Fruit fly (Drosophila melanogaster): Measurements from ENCODE around the gene CG42724.

CG42724 gene

dm6 chr3R:6380129-6380528, 12.0 kb upstream of the CG42724 start, which contains the start of the genes CG1024 and TfIIFalpha:
CG1024 (minus strand) TSS chr3R:6380328.
TfIIFalpha (plus strand) TSS chr3R:6380467.
- no peak for TF ChIP-seq Hr83 (GFP tag; optimal IDR thresholded peaks at IDR 0.05; ENCODE audit: poor library complexity, severe bottlenecking)
- no peak for TF ChIP-seq Jra (GFP tag; optimal IDR thresholded peaks at IDR 0.05)
- no peak for TF ChIP-seq usp (GFP tag; optimal IDR thresholded peaks at IDR 0.05)
- no peak for TF ChIP-seq CG32264 (GFP tag; optimal IDR thresholded peaks at IDR 0.05)
- TF ChIP-seq h (GFP tag; optimal IDR thresholded peaks at IDR 0.05) = peak; percentile 24
- TF ChIP-seq sv (GFP tag; optimal IDR thresholded peaks at IDR 0.05) = no peak
- TF ChIP-seq Hr78 (GFP tag; optimal IDR thresholded peaks at IDR 0.05) = no peak
- TF ChIP-seq Hnf4 (GFP tag; optimal IDR thresholded peaks at IDR 0.05) = no peak
- TF ChIP-seq ey (GFP tag; optimal IDR thresholded peaks at IDR 0.05) = peak; percentile 12
- no peak for TF ChIP-seq pan (optimal IDR thresholded peaks at IDR 0.05)
- TF ChIP-seq sage (GFP tag; optimal IDR thresholded peaks at IDR 0.05) = no peak
- TF ChIP-seq rgr (GFP tag; optimal IDR thresholded peaks at IDR 0.05) = peak; percentile 6
- no peak for TF ChIP-seq OdsH (GFP tag; optimal IDR thresholded peaks at IDR 0.05)
- peak; percentile 22 for TF ChIP-seq HLH106 (tag; optimal IDR thresholded peaks at IDR 0.05)
- no peak for TF ChIP-seq brk (GFP tag; optimal IDR thresholded peaks at IDR 0.05)
- TF ChIP-seq dmrt93B (GFP tag; optimal IDR thresholded peaks at IDR 0.05) = no peak
- no peak for TF ChIP-seq dl (GFP tag; optimal IDR thresholded peaks at IDR 0.05; ENCODE audit: insufficient read depth in 1 of 2, partially characterized antibody in 2 of 2)
- TF ChIP-seq br (GFP tag; optimal IDR thresholded peaks at IDR 0.05) = no peak
- TF ChIP-seq dsf (GFP tag; optimal IDR thresholded peaks at IDR 0.05; ENCODE audit: borderline replicate concordance) = peak; percentile 27
- TF ChIP-seq woc (GFP tag; optimal IDR thresholded peaks at IDR 0.05) = no peak
- no peak for TF ChIP-seq Dif (GFP tag; optimal IDR thresholded peaks at IDR 0.05; ENCODE audit: partially characterized antibody)
- TF ChIP-seq fru (GFP tag; optimal IDR thresholded peaks at IDR 0.05) = no peak
- TF ChIP-seq psq (GFP tag; optimal IDR thresholded peaks at IDR 0.05) = no peak
- no peak for TF ChIP-seq Abd-B (GFP tag; optimal IDR thresholded peaks at IDR 0.05)
- TF ChIP-seq CG9705 (GFP tag; optimal IDR thresholded peaks at IDR 0.05) = no peak

- TF ChIP-seq dsf (GFP tag; optimal IDR thresholded peaks at IDR 0.05; ENCODE audit: borderline replicate concordance) (no peak), sv (GFP tag; optimal IDR thresholded peaks at IDR 0.05) (no peak), Hnf4 (GFP tag; optimal IDR thresholded peaks at IDR 0.05) (no peak), HLH106 (tag; optimal IDR thresholded peaks at IDR 0.05) (no peak), br (GFP tag; optimal IDR thresholded peaks at IDR 0.05) (no peak), Hr83 (GFP tag; optimal IDR thresholded peaks at IDR 0.05; ENCODE audit: poor library complexity, severe bottlenecking) (no peak), dmrt93B (GFP tag; optimal IDR thresholded peaks at IDR 0.05) (no peak), psq (GFP tag; optimal IDR thresholded peaks at IDR 0.05) (no peak), N (GFP tag; optimal IDR thresholded peaks at IDR 0.05) (no peak), foxo (GFP tag; optimal IDR thresholded peaks at IDR 0.05) (no peak), fru (GFP tag; optimal IDR thresholded peaks at IDR 0.05) (no peak), tai (GFP tag; optimal IDR thresholded peaks at IDR 0.05) (no peak), rgr (GFP tag; optimal IDR thresholded peaks at IDR 0.05) (no peak), Dif (GFP tag; optimal IDR thresholded peaks at IDR 0.05; ENCODE audit: partially characterized antibody) (no peak), OdsH (GFP tag; optimal IDR thresholded peaks at IDR 0.05) (no peak), Sp1 (GFP tag; optimal IDR thresholded peaks at IDR 0.05) (no peak)
Observed at dm6 chr3R:6377497-6377896, 9.4 kb upstream of the CG42724 start, which contains the start of gene CG42537. CG42537 (plus strand) TSS chr3R:6377797.

- TF ChIP-seq Mio (GFP tag; optimal IDR thresholded peaks at IDR 0.05) = no peak
- TF ChIP-seq Dif (GFP tag; optimal IDR thresholded peaks at IDR 0.05; ENCODE audit: partially characterized antibody) = no peak
- TF ChIP-seq usp (GFP tag; optimal IDR thresholded peaks at IDR 0.05) = no peak
- TF ChIP-seq ey (GFP tag; optimal IDR thresholded peaks at IDR 0.05) = no peak
- no peak for TF ChIP-seq Rel (GFP tag; optimal IDR thresholded peaks at IDR 0.05)
- TF ChIP-seq Rel (tag; optimal IDR thresholded peaks at IDR 0.05) = no peak
- TF ChIP-seq Hr83 (GFP tag; optimal IDR thresholded peaks at IDR 0.05; ENCODE audit: poor library complexity, severe bottlenecking) = no peak
Observed at dm6 chr3R:6375944-6376343, 7.9 kb upstream of the CG42724 start, which contains the start of gene CRAT. CRAT (minus strand) TSS chr3R:6376044.

- TF ChIP-seq Hr78 (GFP tag; optimal IDR thresholded peaks at IDR 0.05) = no peak
- TF ChIP-seq brk (GFP tag; optimal IDR thresholded peaks at IDR 0.05) = no peak
- TF ChIP-seq Sp1 (GFP tag; optimal IDR thresholded peaks at IDR 0.05) = no peak
- TF ChIP-seq tai (GFP tag; optimal IDR thresholded peaks at IDR 0.05) = no peak
- no peak for TF ChIP-seq Jra (GFP tag; optimal IDR thresholded peaks at IDR 0.05)
- no peak for TF ChIP-seq sv (GFP tag; optimal IDR thresholded peaks at IDR 0.05)
- no peak for TF ChIP-seq dmrt93B (GFP tag; optimal IDR thresholded peaks at IDR 0.05)
- no peak for TF ChIP-seq HLH106 (tag; optimal IDR thresholded peaks at IDR 0.05)
- TF ChIP-seq Vsx2 (GFP tag; optimal IDR thresholded peaks at IDR 0.05; ENCODE audit: partially characterized antibody) = no peak
- no peak for TF ChIP-seq Rel (GFP tag; optimal IDR thresholded peaks at IDR 0.05)
- TF ChIP-seq Rel (tag; optimal IDR thresholded peaks at IDR 0.05) = no peak
- no peak for TF ChIP-seq Mio (GFP tag; optimal IDR thresholded peaks at IDR 0.05)
- no peak for TF ChIP-seq Dif (GFP tag; optimal IDR thresholded peaks at IDR 0.05; ENCODE audit: partially characterized antibody)
- no peak for TF ChIP-seq dsf (GFP tag; optimal IDR thresholded peaks at IDR 0.05; ENCODE audit: borderline replicate concordance)
- TF ChIP-seq dl (GFP tag; optimal IDR thresholded peaks at IDR 0.05; ENCODE audit: insufficient read depth in 1 of 2, partially characterized antibody in 2 of 2) = no peak
- TF ChIP-seq N (GFP tag; optimal IDR thresholded peaks at IDR 0.05) = no peak
- TF ChIP-seq psq (GFP tag; optimal IDR thresholded peaks at IDR 0.05) = no peak
- no peak for TF ChIP-seq lola (GFP tag; optimal IDR thresholded peaks at IDR 0.05)
- no peak for TF ChIP-seq Myc (optimal IDR thresholded peaks at IDR 0.05)
- TF ChIP-seq pan (optimal IDR thresholded peaks at IDR 0.05) = no peak
Observed at dm6 chr3R:6374307-6374574, 6.2 kb upstream of the CG42724 start, which contains the start of gene CG42564. CG42564 (plus strand) TSS chr3R:6374475.

All from whole organism, wandering third instar larva.